Fruit fly (Drosophila melanogaster) whole organism, embryonic: Measurements from ENCODE around the gene MESR6.

Source experiments
- Bdp1 ChIP-seq: fragments of 200-800 bp; sonication (Bioruptor generic); optimal IDR thresholded peaks from 3 replicates; lab custom pipeline; 2016; ENCODE audit warnings: missing biosample characterization, missing genetic modification characterization
- CG10959 ChIP-seq: fragments of 200-800 bp; sonication (Bioruptor generic); IDR thresholded peaks from 2 replicates; pipeline ENCODE4 v1.3.6; 2022; ENCODE audit warnings: missing biosample characterization, missing genetic modification characterization
- CG1233 ChIP-seq: fragments of 200-800 bp; sonication (Bioruptor generic); optimal IDR thresholded peaks from 4 replicates; lab custom pipeline; 2018; ENCODE audit warnings: missing biosample characterization, mild to moderate bottlenecking, missing genetic modification characterization
- CG12769 ChIP-seq: fragments of 200-800 bp; sonication (Bioruptor generic); optimal IDR thresholded peaks from 2 replicates; lab custom pipeline; 2019; ENCODE audit warnings: missing biosample characterization, mild to moderate bottlenecking, missing genetic modification characterization, moderate library complexity
- CG14965 ChIP-seq: fragments of 200-800 bp; sonication (Bioruptor generic); optimal IDR thresholded peaks from 2 replicates; lab custom pipeline; 2016; ENCODE audit warnings: missing biosample characterization, missing genetic modification characterization, borderline replicate concordance
- CG31224 ChIP-seq: fragments of 200-800 bp; sonication (Bioruptor generic); IDR thresholded peaks from 2 replicates; pipeline ENCODE4 v1.3.6; 2022; ENCODE audit warnings: missing biosample characterization, missing genetic modification characterization
- CG32767 ChIP-seq: fragments of 200-800 bp; sonication (Bioruptor generic); IDR thresholded peaks from 2 replicates; pipeline ENCODE4 v1.3.6; 2022; ENCODE audit warnings: missing biosample characterization, missing genetic modification characterization
- CG4282 ChIP-seq: fragments of 200-800 bp; sonication (Bioruptor generic); optimal IDR thresholded peaks from 2 replicates; lab custom pipeline; 2016; ENCODE audit warnings: missing biosample characterization, missing genetic modification characterization
- CG4328 ChIP-seq: fragments of 200-800 bp; sonication (Bioruptor generic); optimal IDR thresholded peaks from 3 replicates; lab custom pipeline; 2017; ENCODE audit warnings: missing biosample characterization, missing genetic modification reagents, missing genetic modification characterization
- CG4617 ChIP-seq: fragments of 200-800 bp; sonication (Bioruptor generic); optimal IDR thresholded peaks from 3 replicates; lab custom pipeline; 2016; ENCODE audit warnings: missing biosample characterization, missing genetic modification characterization, borderline replicate concordance
- CG6654 ChIP-seq: fragments of 200-800 bp; sonication (Bioruptor generic); optimal IDR thresholded peaks from 2 replicates; lab custom pipeline; 2017; ENCODE audit warnings: missing biosample characterization, mild to moderate bottlenecking, missing genetic modification characterization
- CG7372 ChIP-seq: fragments of 200-800 bp; sonication (Bioruptor generic); IDR thresholded peaks from 2 replicates; pipeline ENCODE4 v1.3.6; 2022; ENCODE audit warnings: missing biosample characterization, missing genetic modification characterization
- CG7556 ChIP-seq: fragments of 200-800 bp; sonication (Bioruptor generic); optimal IDR thresholded peaks from 2 replicates; lab custom pipeline; 2017; ENCODE audit warnings: missing biosample characterization, mild to moderate bottlenecking, missing genetic modification characterization
- CG7963 ChIP-seq: fragments of 200-800 bp; sonication (Bioruptor generic); IDR thresholded peaks from 3 replicates; pipeline ENCODE4 v1.3.6; 2022; ENCODE audit warnings: missing biosample characterization, missing genetic modification characterization; ENCODE audit not compliant: partially characterized antibody
- CG8478 ChIP-seq: fragments of >200 bp; optimal IDR thresholded peaks from 2 replicates; lab custom pipeline; 2018
- CG8944 ChIP-seq: fragments of 200-800 bp; sonication (Bioruptor generic); optimal IDR thresholded peaks from 3 replicates; lab custom pipeline; 2016; ENCODE audit warnings: missing biosample characterization, missing genetic modification characterization
- CkIIα-i1 ChIP-seq: fragments of 200-800 bp; sonication (Bioruptor generic); IDR thresholded peaks from 2 replicates; pipeline ENCODE4 v1.3.6; 2022; ENCODE audit warnings: missing biosample characterization, missing genetic modification characterization
- Doc3 ChIP-seq: fragments of 200-800 bp; sonication (Bioruptor generic); IDR thresholded peaks from 3 replicates; pipeline ENCODE4 v1.3.6; 2022; ENCODE audit warnings: missing biosample characterization, missing genetic modification characterization; ENCODE audit not compliant: partially characterized antibody
- Dref ChIP-seq: fragments of 200-800 bp; sonication (Bioruptor generic); IDR thresholded peaks from 2 replicates; pipeline ENCODE4 v1.3.6; 2022; ENCODE audit warnings: missing biosample characterization, missing genetic modification characterization
- E2f1 ChIP-seq: fragments of 200-800 bp; sonication (Bioruptor generic); IDR thresholded peaks from 2 replicates; pipeline ENCODE4 v1.3.6; 2022; ENCODE audit warnings: missing biosample characterization, missing genetic modification characterization
- Fer2 ChIP-seq: fragments of 200-800 bp; sonication (Bioruptor generic); optimal IDR thresholded peaks from 2 replicates; lab custom pipeline; 2018; ENCODE audit warnings: missing biosample characterization, mild to moderate bottlenecking, missing genetic modification characterization, moderate library complexity
- HLH3B ChIP-seq: fragments of 200-800 bp; sonication (Bioruptor generic); IDR thresholded peaks from 2 replicates; pipeline ENCODE4 v1.3.6; 2022; ENCODE audit warnings: missing biosample characterization, missing genetic modification characterization
- HmgD ChIP-seq: fragments of 200-800 bp; sonication (Bioruptor generic); optimal IDR thresholded peaks from 3 replicates; lab custom pipeline; 2016; ENCODE audit warnings: missing biosample characterization, missing genetic modification characterization
- HmgZ ChIP-seq: fragments of 200-800 bp; sonication (Bioruptor generic); optimal IDR thresholded peaks from 2 replicates; lab custom pipeline; 2018; ENCODE audit warnings: missing biosample characterization, mild to moderate bottlenecking, missing genetic modification characterization
- Hsf ChIP-seq: fragments of 200-800 bp; sonication (Bioruptor generic); optimal IDR thresholded peaks from 3 replicates; lab custom pipeline; 2016; ENCODE audit warnings: missing biosample characterization, missing genetic modification characterization
- Lhr ChIP-seq: fragments of 200-800 bp; sonication (Bioruptor generic); optimal IDR thresholded peaks from 3 replicates; lab custom pipeline; 2017; ENCODE audit warnings: mild to moderate bottlenecking, missing biosample characterization, missing genetic modification reagents, missing genetic modification characterization
- Mes4 ChIP-seq: fragments of 200-800 bp; sonication (Bioruptor generic); optimal IDR thresholded peaks from 2 replicates; lab custom pipeline; 2016; ENCODE audit warnings: missing biosample characterization, missing genetic modification characterization
- Mrtf ChIP-seq: fragments of 200-800 bp; sonication (Bioruptor generic); IDR thresholded peaks from 3 replicates; pipeline ENCODE4 v1.3.6; 2022; ENCODE audit warnings: missing biosample characterization, missing genetic modification characterization
- NFAT ChIP-seq: fragments of 200-800 bp; sonication (Bioruptor generic); IDR thresholded peaks from 2 replicates; pipeline ENCODE4 v1.3.6; 2022; ENCODE audit warnings: missing biosample characterization, missing genetic modification characterization
- Neu2 ChIP-seq: fragments of 200-800 bp; sonication (Bioruptor generic); optimal IDR thresholded peaks from 3 replicates; lab custom pipeline; 2016; ENCODE audit warnings: missing biosample characterization, missing genetic modification characterization, borderline replicate concordance
- Opbp ChIP-seq: fragments of 200-800 bp; sonication (Bioruptor generic); IDR thresholded peaks from 3 replicates; pipeline ENCODE4 v1.3.6; 2022; ENCODE audit warnings: missing biosample characterization, missing genetic modification characterization; ENCODE audit not compliant: partially characterized antibody
- Ptx1 ChIP-seq: fragments of 200-800 bp; sonication (Bioruptor generic); IDR thresholded peaks from 2 replicates; pipeline ENCODE4 v1.3.6; 2022; ENCODE audit warnings: missing biosample characterization, missing genetic modification characterization
- Stat92E ChIP-seq, 3 experiments: fragments of >200 bp in 2 of 3; fragments of 200-800 bp in 1 of 3; sonication (Bioruptor generic) in 1 of 3; optimal IDR thresholded peaks; 2 replicates each; lab custom pipeline; 2017 to 2019; ENCODE audit warnings: missing biosample characterization in 3 of 3, missing genetic modification characterization in 3 of 3, mild to moderate bottlenecking in 1 of 3, moderate library complexity in 1 of 3
- YL-1 ChIP-seq: fragments of 200-800 bp; sonication (Bioruptor generic); optimal IDR thresholded peaks from 3 replicates; lab custom pipeline; 2017; ENCODE audit warnings: missing biosample characterization, mild to moderate bottlenecking, missing genetic modification characterization
- ash1 ChIP-seq: fragments of 200-800 bp; sonication (Bioruptor generic); optimal IDR thresholded peaks from 2 replicates; lab custom pipeline; 2018; ENCODE audit warnings: missing biosample characterization, mild to moderate bottlenecking, missing genetic modification characterization
- cas ChIP-seq: fragments of 200-800 bp; sonication (Bioruptor generic); IDR thresholded peaks from 2 replicates; pipeline ENCODE4 v1.3.6; 2022; ENCODE audit warnings: missing biosample characterization, missing genetic modification characterization
- crc ChIP-seq: fragments of 200-800 bp; sonication (Bioruptor generic); optimal IDR thresholded peaks from 2 replicates; lab custom pipeline; 2016; ENCODE audit warnings: missing biosample characterization, missing genetic modification characterization
- crol ChIP-seq: fragments of 200-800 bp; sonication (Bioruptor generic); IDR thresholded peaks from 2 replicates; pipeline ENCODE4 v1.3.6; 2022; ENCODE audit warnings: missing biosample characterization, missing genetic modification characterization
- da ChIP-seq: fragments of 200-800 bp; sonication (Bioruptor generic); optimal IDR thresholded peaks from 2 replicates; lab custom pipeline; 2016; ENCODE audit warnings: missing biosample characterization, missing genetic modification characterization
- disco-r ChIP-seq: fragments of 200-800 bp; sonication (Bioruptor generic); optimal IDR thresholded peaks from 2 replicates; lab custom pipeline; 2016; ENCODE audit warnings: missing biosample characterization, missing genetic modification characterization
- en ChIP-seq: fragments of 200-800 bp; sonication (Bioruptor generic); optimal IDR thresholded peaks from 2 replicates; lab custom pipeline; 2016; ENCODE audit warnings: missing biosample characterization, missing genetic modification characterization
- grau ChIP-seq: fragments of 200-800 bp; optimal IDR thresholded peaks from 3 replicates; lab custom pipeline; 2019; ENCODE audit warnings: missing biosample characterization, mild to moderate bottlenecking, missing genetic modification characterization, moderate library complexity
- ind ChIP-seq: fragments of 200-800 bp; sonication (Bioruptor generic); optimal IDR thresholded peaks from 3 replicates; lab custom pipeline; 2016; ENCODE audit warnings: missing biosample characterization, missing genetic modification characterization
- lilli ChIP-seq: fragments of 200-800 bp; sonication (Bioruptor generic); optimal IDR thresholded peaks from 3 replicates; lab custom pipeline; 2016; ENCODE audit warnings: missing biosample characterization, missing genetic modification characterization
- p53 ChIP-seq: fragments of 200-800 bp; sonication (Bioruptor generic); optimal IDR thresholded peaks from 2 replicates; lab custom pipeline; 2016; ENCODE audit warnings: missing biosample characterization, missing genetic modification characterization
- pzg ChIP-seq: fragments of 200-800 bp; sonication (Bioruptor generic); optimal IDR thresholded peaks from 3 replicates; lab custom pipeline; 2018; ENCODE audit warnings: missing biosample characterization, mild to moderate bottlenecking, missing genetic modification characterization, moderate library complexity
- sisA ChIP-seq: fragments of 200-800 bp; sonication (Bioruptor generic); IDR thresholded peaks from 2 replicates; pipeline ENCODE4 v1.3.6; 2022; ENCODE audit warnings: missing biosample characterization, missing genetic modification characterization
- tin ChIP-seq: fragments of 200-800 bp; sonication (Bioruptor generic); optimal IDR thresholded peaks from 3 replicates; lab custom pipeline; 2016; ENCODE audit warnings: missing biosample characterization, missing genetic modification characterization
- zfh1 ChIP-seq: fragments of 200-800 bp; sonication (Bioruptor generic); IDR thresholded peaks from 3 replicates; pipeline ENCODE4 v1.3.6; 2022; ENCODE audit warnings: missing biosample characterization, missing genetic modification characterization
- zfh2 ChIP-seq: fragments of 200-800 bp; sonication (Bioruptor generic); optimal IDR thresholded peaks from 2 replicates; lab custom pipeline; 2016; ENCODE audit warnings: missing biosample characterization, missing genetic modification characterization

Gene MESR6

dm6 chr3L:19086364-19087200, 5.9 kb upstream of the MESR6 start, which contains the start of gene Mkp3 (continued):
- peak; percentile 89 for TF ChIP-seq E2f1
- TF ChIP-seq lilli (GFP tag; lab: Kevin White, UChicago), result peak; percentile 68
- no peak for TF ChIP-seq Neu2 (GFP tag; lab: Kevin White, UChicago)
- peak; percentile 86 for TF ChIP-seq CG4328 (GFP tag; lab: Kevin White, UChicago)
- peak; percentile 95 for TF ChIP-seq CG32767
- peak; percentile 6 for TF ChIP-seq pzg (GFP tag; lab: Kevin White, UChicago)
- no peak for TF ChIP-seq Doc3 (GFP tag; lab: Robert Waterston, UW)
- TF ChIP-seq HmgD (GFP tag; lab: Kevin White, UChicago), result no peak
- peak; percentile 59 for TF ChIP-seq YL-1 (GFP tag; lab: Kevin White, UChicago)
- TF ChIP-seq Ptx1, result peak; percentile 94
- no peak for TF ChIP-seq CG14965 (GFP tag; lab: Kevin White, UChicago)
- no peak for TF ChIP-seq crc (GFP tag; lab: Kevin White, UChicago)
- peak; percentile 6 for TF ChIP-seq CG4617
- TF ChIP-seq CkIIα-i1 (GFP tag; lab: Robert Waterston, UW), result peak; percentile 52; the same call in 1 of the 2 replicates
- no peak for TF ChIP-seq ash1 (GFP tag; lab: Kevin White, UChicago)
- TF ChIP-seq Mes4, result no peak
- no peak for TF ChIP-seq CG4282 (GFP tag; lab: Kevin White, UChicago)
- TF ChIP-seq disco-r (GFP tag; lab: Kevin White, UChicago), result no peak
- no peak for TF ChIP-seq CG8478
- peak; percentile 81 for TF ChIP-seq ind (GFP tag; lab: Kevin White, UChicago)
- peak; percentile 88 for TF ChIP-seq crol
- peak; percentile 76 for TF ChIP-seq Mrtf (GFP tag; lab: Robert Waterston, UW)
- peak; percentile 51 for TF ChIP-seq CG10959
- TF ChIP-seq CG7372 (GFP tag; lab: Robert Waterston, UW), result peak; percentile 90
- TF ChIP-seq Opbp (GFP tag; lab: Robert Waterston, UW), result no peak
- TF ChIP-seq HmgZ (tag; lab: Kevin White, UChicago), result peak; percentile 91
- peak; percentile 96 for TF ChIP-seq CG7556 (GFP tag; lab: Kevin White, UChicago)
- no peak for TF ChIP-seq Stat92E (GFP tag; optimal IDR thresholded peaks at IDR 0.05; lab: Kevin White, UChicago)
- peak; percentile 84 for TF ChIP-seq CG31224
- TF ChIP-seq NFAT, result peak; percentile 72
- peak; percentile 86 for TF ChIP-seq Fer2 (tag; lab: Kevin White, UChicago)
- TF ChIP-seq CG6654, result peak; percentile 69
- no peak for TF ChIP-seq CG7963
- peak; percentile 48 for TF ChIP-seq tin
- TF ChIP-seq cas (GFP tag; lab: Robert Waterston, UW), result peak; percentile 43; the same call in 1 of the 2 replicates
- peak; percentile 23 for TF ChIP-seq zfh2 (GFP tag; lab: Kevin White, UChicago)
- peak; percentile 79 for TF ChIP-seq sisA (GFP tag; lab: Robert Waterston, UW)
- TF ChIP-seq Hsf (GFP tag; lab: Kevin White, UChicago), result peak; percentile 34
- TF ChIP-seq Bdp1 (GFP tag; lab: Kevin White, UChicago), result no peak
- TF ChIP-seq p53, result no peak
- TF ChIP-seq HLH3B (GFP tag; lab: Robert Waterston, UW), result peak; percentile 92
- TF ChIP-seq CG12769, result peak; percentile 70
- peak; percentile 48 for TF ChIP-seq Lhr
- TF ChIP-seq zfh1 (GFP tag; lab: Robert Waterston, UW), result peak; percentile 82
- TF ChIP-seq CG1233 (GFP tag; lab: Kevin White, UChicago), result peak; percentile 84
- TF ChIP-seq grau (tag; lab: Kevin White, UChicago), result peak; percentile 93
- TF ChIP-seq en (GFP tag; lab: Kevin White, UChicago), result no peak
- no peak for TF ChIP-seq CG8944 (GFP tag; lab: Kevin White, UChicago)
- TF ChIP-seq da (GFP tag; lab: Kevin White, UChicago), result no peak
- no peak for TF ChIP-seq Dref
